Worm (Caenorhabditis elegans): ENCODE measurements around the gene R04D3.4.

DNA sequence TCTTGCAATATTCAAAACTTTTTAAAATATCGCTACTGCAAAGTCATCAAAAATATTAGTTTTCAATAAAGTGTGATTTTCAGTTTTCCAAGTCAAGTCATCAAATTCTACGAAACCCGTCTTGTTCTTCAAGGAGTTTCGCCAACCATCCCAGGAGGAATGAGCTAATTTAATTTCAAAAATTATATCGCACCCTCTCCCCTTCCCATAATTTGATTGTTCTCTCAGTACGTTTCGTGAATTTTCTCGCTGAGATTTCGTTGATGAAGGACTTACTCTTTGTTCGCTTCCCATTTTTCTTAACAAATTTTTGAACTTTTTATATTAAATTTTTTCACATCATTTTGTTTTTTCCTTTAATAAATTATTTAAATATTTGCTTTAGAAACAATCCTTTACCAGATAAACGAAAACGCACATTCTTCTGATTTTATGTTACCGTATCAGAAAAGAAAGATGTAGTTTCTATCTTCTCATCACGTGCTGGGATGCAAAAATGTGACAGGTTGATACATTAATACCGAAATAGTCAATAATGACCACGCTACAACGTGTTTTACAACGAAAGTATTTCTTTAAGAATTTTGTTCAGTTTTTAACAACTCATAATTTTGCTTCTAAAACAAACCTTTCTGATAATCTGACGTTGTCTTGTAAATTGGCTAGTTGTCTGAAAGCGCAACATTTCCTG is 41.8 kb downstream of the R04D3.4 start:
- TF ChIP-seq unc-130 (GFP tag; optimal IDR thresholded peaks at IDR 0.05) (no peak), T26A5.8 (tag; optimal IDR thresholded peaks at IDR 0.05) (no peak), hmg-1.2 (GFP tag; IDR thresholded peaks at IDR 0.05) (no peak), aptf-3 (GFP tag; IDR thresholded peaks at IDR 0.05) (no peak), cebp-2 (GFP tag; IDR thresholded peaks at IDR 0.05) (no peak), zfh-2 (GFP tag; conservative IDR thresholded peaks at IDR 0.05) (no peak), akir-1 (GFP tag; optimal IDR thresholded peaks at IDR 0.05) (no peak), pha-4 (tag; optimal IDR thresholded peaks at IDR 0.05) (no peak), fkh-3 (tag; optimal IDR thresholded peaks at IDR 0.05) (no peak), hlh-26 (GFP tag; conservative IDR thresholded peaks at IDR 0.05) (no peak), ceh-79 (tag; optimal IDR thresholded peaks at IDR 0.05) (no peak)
